Worm (Caenorhabditis elegans): Measurements from ENCODE around the gene tbc-1.

DNA sequence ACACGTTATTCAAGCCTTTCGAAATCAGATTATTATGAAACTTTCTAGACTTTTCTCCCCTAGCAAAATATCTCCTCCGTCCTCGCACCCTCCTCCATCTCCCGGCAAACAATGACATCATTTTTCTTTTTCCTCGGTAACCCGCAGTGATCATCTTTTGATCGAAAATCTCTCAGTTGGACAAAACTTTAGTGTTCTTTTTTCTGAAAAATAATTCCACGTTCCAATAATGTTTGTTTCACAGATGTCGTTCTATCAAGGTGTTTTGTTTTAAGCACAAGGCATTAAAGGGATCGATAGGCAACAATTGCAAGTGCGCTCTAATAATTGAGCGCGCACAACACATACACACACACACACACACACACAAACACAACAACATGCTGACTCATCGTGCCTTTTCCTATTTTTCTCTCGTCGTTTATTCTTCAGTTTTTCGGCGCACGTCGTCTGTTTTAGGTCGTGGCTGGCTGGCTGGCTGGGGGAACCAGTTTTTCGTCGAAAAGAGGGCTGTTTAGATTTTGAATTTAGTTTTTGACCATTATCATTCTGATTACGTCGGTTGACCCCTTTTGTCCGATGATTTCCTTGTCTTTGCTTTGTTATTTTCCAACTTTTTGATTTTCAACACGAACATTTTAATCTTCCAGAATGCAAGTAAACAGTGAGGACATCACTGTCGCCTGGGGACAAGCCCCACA is 5.1 kb downstream of the tbc-1 start, which contains the start of gene F20D1.3:
- peak; percentile 7 for TF ChIP-seq zag-1 (tag; optimal IDR thresholded peaks at IDR 0.05)
- TF ChIP-seq mdl-1 (tag; optimal IDR thresholded peaks at IDR 0.05) = peak in 1 of 2 experiments; percentile 46
- no peak for TF ChIP-seq unc-62 (GFP tag; optimal IDR thresholded peaks at IDR 0.05)
- TF ChIP-seq egl-27 (tag; optimal IDR thresholded peaks at IDR 0.05) = peak; percentile 38
- TF ChIP-seq fos-1 (tag; optimal IDR thresholded peaks at IDR 0.05) = peak; percentile 99
- TF ChIP-seq nhr-10 (tag; optimal IDR thresholded peaks at IDR 0.05) = no peak

Measured in whole organism, L2 larva.